Worm (Caenorhabditis elegans) whole organism, young adult: ENCODE measurements around the gene F26G1.2.

Experiments used
- F49E8.2 ChIP-seq: sonication (generic microtip); optimal IDR thresholded peaks from 3 replicates; lab custom pipeline; 2017; ENCODE audit warnings: missing genetic modification characterization, mild to moderate bottlenecking, missing compliant biosample characterization, antibody characterized with exemption, moderate library complexity; ENCODE audit not compliant: insufficient read depth
- ama-1 ChIP-seq, 3 experiments: fragments of 150-350 bp in 1 of 3; sonication (generic microtip) in 2 of 3; optimal IDR thresholded peaks; 2 replicates each; lab custom pipeline; 2014 to 2018; ENCODE audit warnings: missing biosample characterization in 2 of 3, missing genetic modification characterization in 2 of 3, missing genetic modification reagents in 2 of 3
- egl-18 ChIP-seq: fragments of 200-800 bp; sonication (Bioruptor generic); IDR thresholded peaks from 2 replicates; pipeline ENCODE4 v1.3.6; 2022; ENCODE audit warnings: missing genetic modification reagents, missing genetic modification characterization, missing compliant biosample characterization
- egrh-3 ChIP-seq: fragments of 200-800 bp; sonication (Bioruptor generic); IDR thresholded peaks from 2 replicates; pipeline ENCODE4 v1.3.6; 2022; ENCODE audit warnings: missing genetic modification reagents, missing genetic modification characterization, missing compliant biosample characterization
- gei-17 ChIP-seq: fragments of 200-800 bp; sonication (Bioruptor generic); optimal IDR thresholded peaks from 2 replicates; lab custom pipeline; 2018; ENCODE audit warnings: mild to moderate bottlenecking, missing genetic modification characterization, missing compliant biosample characterization
- hrde-1 ChIP-seq: sonication (generic microtip); optimal IDR thresholded peaks from 2 replicates; lab custom pipeline; 2016; ENCODE audit warnings: missing genetic modification characterization, mild to moderate bottlenecking, missing compliant biosample characterization, moderate library complexity, missing genotype, missing genetic modification reagents, borderline replicate concordance
- madf-3 ChIP-seq: fragments of 200-800 bp; sonication (Bioruptor generic); IDR thresholded peaks from 2 replicates; pipeline ENCODE4 v1.3.6; 2022; ENCODE audit warnings: missing genetic modification reagents, missing genetic modification characterization, missing compliant biosample characterization
- nfya-1 ChIP-seq: sonication (generic microtip); optimal IDR thresholded peaks from 2 replicates; lab custom pipeline; 2017; ENCODE audit warnings: antibody characterized with exemption, missing compliant biosample characterization, missing genetic modification characterization, borderline replicate concordance; ENCODE audit not compliant: insufficient read depth
- pha-4 ChIP-seq: fragments of 150-350 bp; sonication (generic microtip); optimal IDR thresholded peaks from 2 replicates; lab custom pipeline; 2014; ENCODE audit warnings: missing biosample characterization, missing genetic modification reagents, missing genetic modification characterization
- xnd-1 ChIP-seq: sonication (generic microtip); optimal IDR thresholded peaks from 2 replicates; lab custom pipeline; 2016; ENCODE audit warnings: missing genotype, missing genetic modification reagents, missing genetic modification characterization, missing compliant biosample characterization

DNA sequence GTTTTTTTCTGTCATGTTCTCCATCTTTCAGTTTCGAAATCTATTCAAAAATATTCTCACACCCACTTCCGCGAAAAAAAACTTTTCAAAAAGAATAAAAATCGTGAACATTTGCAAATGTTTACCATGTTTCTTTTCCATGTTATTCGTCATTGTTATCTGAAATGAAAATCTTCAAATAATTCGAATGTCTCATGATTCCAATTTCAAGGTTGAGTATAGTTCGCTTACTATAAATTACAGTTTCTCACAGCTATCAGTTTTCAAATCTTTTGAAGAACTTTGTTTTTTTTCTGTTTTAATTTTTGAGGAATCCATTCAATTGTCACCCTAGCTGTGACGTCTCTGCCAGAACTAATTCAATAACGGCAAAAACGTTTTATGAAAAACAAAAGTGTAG is 3.0 kb upstream of the F26G1.2 start:
- TF ChIP-seq xnd-1 (tag; lab: Kevin White, UChicago) (no peak), madf-3 (GFP tag; lab: Robert Waterston, UW) (no peak), egl-18 (GFP tag; lab: Robert Waterston, UW) (no peak), pha-4 (tag; lab: Kevin White, UChicago) (no peak), hrde-1 (tag; lab: Kevin White, UChicago) (no peak), ama-1 (optimal IDR thresholded peaks at IDR 0.05; lab: Kevin White, UChicago) (no peak), ama-1 (GFP tag; optimal IDR thresholded peaks at IDR 0.05; lab: Kevin White, UChicago) (no peak), F49E8.2 (tag; lab: Kevin White, UChicago) (no peak), egrh-3 (GFP tag; lab: Robert Waterston, UW) (no peak), gei-17 (no peak), nfya-1 (tag; lab: Kevin White, UChicago) (no peak)
